Fruit fly (Drosophila melanogaster): ENCODE measurements around the gene Ns1.

DNA sequence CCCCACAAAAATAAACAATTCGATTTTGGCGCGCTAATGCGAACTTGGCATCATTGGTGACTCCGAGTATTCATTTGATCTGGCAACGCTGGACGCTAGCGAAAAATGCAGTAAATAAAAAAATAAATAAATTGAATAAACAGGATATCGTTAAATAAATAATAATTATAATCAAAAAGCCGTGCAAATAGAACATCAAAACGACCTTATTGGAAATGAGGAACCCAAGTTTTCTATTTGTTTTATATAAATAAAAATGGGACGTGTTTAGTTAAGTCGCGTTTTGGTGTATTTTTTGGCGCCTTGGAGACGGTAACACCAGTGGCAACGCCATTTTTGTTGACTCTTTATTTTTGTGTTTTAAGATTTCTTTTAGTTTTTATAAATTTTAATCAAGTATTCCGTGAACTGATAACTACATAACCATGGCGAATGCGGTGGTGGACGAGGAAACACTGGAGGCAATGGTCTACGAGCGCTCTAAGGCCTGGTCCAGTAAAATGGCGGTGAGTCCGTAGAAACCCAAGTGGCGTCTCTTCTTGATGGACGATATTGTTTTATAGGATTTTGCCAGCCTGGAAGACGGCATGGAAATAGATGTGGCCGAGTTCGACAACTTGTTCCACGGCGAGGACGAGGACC, 15.6 kb upstream of the Ns1 start, which contains the start of gene cal1:
- TF ChIP-seq ey (GFP tag; optimal IDR thresholded peaks at IDR 0.05) = no peak
- TF ChIP-seq tai (GFP tag; optimal IDR thresholded peaks at IDR 0.05) = no peak
- TF ChIP-seq GATAd (GFP tag; optimal IDR thresholded peaks at IDR 0.05) = no peak
